Worm (Caenorhabditis elegans): ENCODE results near the gene sor-1.

- TF ChIP-seq rpc-1 (optimal IDR thresholded peaks at IDR 0.05): no peak
- TF ChIP-seq rpc-1 (tag; optimal IDR thresholded peaks at IDR 0.05): no peak
- TF ChIP-seq nfya-1 (tag; optimal IDR thresholded peaks at IDR 0.05; ENCODE audit: borderline replicate concordance, insufficient read depth): no peak
- no peak for TF ChIP-seq snpc-4 (GFP tag; optimal IDR thresholded peaks at IDR 0.05)
- TF ChIP-seq snpc-4 (tag; optimal IDR thresholded peaks at IDR 0.05): no peak
- no peak for TF ChIP-seq him-1 (tag; optimal IDR thresholded peaks at IDR 0.05)
These were observed 16.1 kb upstream of the sor-1 start, which contains the start of gene lap-1 for ce11 chrIII:8401887-8402286.
